Worm (Caenorhabditis elegans) whole organism, early embryonic: ENCODE data around the gene ttm-2.

ENCODE experiments used
- hmbx-1 ChIP-seq: sonication (generic microtip); optimal IDR thresholded peaks from 2 replicates; lab custom pipeline; 2016; ENCODE audit warnings: mild to moderate bottlenecking, missing genetic modification characterization, missing compliant biosample characterization
- sea-1 ChIP-seq: fragments of 200-800 bp; sonication (Bioruptor generic); conservative IDR thresholded peaks from 2 replicates; pipeline ENCODE4 v1.3.6; 2022; ENCODE audit warnings: missing genetic modification characterization, missing compliant biosample characterization

ce11 chrII:4767612-4768011 is 1.4 kb upstream of the ttm-2 start:
- TF ChIP-seq sea-1 (GFP tag; lab: Robert Waterston, UW) (no peak), hmbx-1 (no peak)
